Worm (Caenorhabditis elegans): ENCODE results near the gene srbc-12.

Gene srbc-12

ce11 chrV:849512-849911 is at the start of gene srbc-12:
srbc-12 (plus strand) TSS chrV:849812.
- no peak for TF ChIP-seq pes-1 (GFP tag; IDR thresholded peaks at IDR 0.05)
- TF ChIP-seq flt-1 (GFP tag; IDR thresholded peaks at IDR 0.05): no peak
- no peak for TF ChIP-seq tra-4 (tag; optimal IDR thresholded peaks at IDR 0.05)
- TF ChIP-seq hmg-4 (GFP tag; optimal IDR thresholded peaks at IDR 0.05): no peak
- TF ChIP-seq hmbx-1 (tag; optimal IDR thresholded peaks at IDR 0.05): no peak
- no peak for TF ChIP-seq scrt-1 (GFP tag; IDR thresholded peaks at IDR 0.05)

ce11 chrV:800271-800670 is 49.3 kb upstream of the srbc-12 start:
- no peak for TF ChIP-seq hmg-4 (GFP tag; optimal IDR thresholded peaks at IDR 0.05)
- TF ChIP-seq flt-1 (GFP tag; IDR thresholded peaks at IDR 0.05): no peak
- no peak for TF ChIP-seq B0310.2 (tag; optimal IDR thresholded peaks at IDR 0.05)
- TF ChIP-seq F13C5.2 (tag; optimal IDR thresholded peaks at IDR 0.05): no peak
- no peak for TF ChIP-seq ceh-13 (GFP tag; optimal IDR thresholded peaks at IDR 0.05)
- TF ChIP-seq ceh-36 (tag; optimal IDR thresholded peaks at IDR 0.05): no peak
- no peak for TF ChIP-seq pes-1 (GFP tag; IDR thresholded peaks at IDR 0.05)
- TF ChIP-seq ets-7 (tag; optimal IDR thresholded peaks at IDR 0.05): no peak
- TF ChIP-seq hnd-1 (tag; optimal IDR thresholded peaks at IDR 0.05): no peak
- no peak for TF ChIP-seq scrt-1 (GFP tag; IDR thresholded peaks at IDR 0.05)
- TF ChIP-seq tra-4 (tag; optimal IDR thresholded peaks at IDR 0.05): no peak
- no peak for TF ChIP-seq tbx-11 (GFP tag; IDR thresholded peaks at IDR 0.05)
- no peak for TF ChIP-seq tbx-37 (GFP tag; conservative IDR thresholded peaks at IDR 0.05)

ce11 chrV:801555-802060 is 48.0 kb upstream of the srbc-12 start:
- TF ChIP-seq tra-4 (tag; optimal IDR thresholded peaks at IDR 0.05) (no peak), hmg-4 (GFP tag; optimal IDR thresholded peaks at IDR 0.05) (no peak), ceh-36 (tag; optimal IDR thresholded peaks at IDR 0.05) (no peak), scrt-1 (GFP tag; IDR thresholded peaks at IDR 0.05) (no peak), F13C5.2 (tag; optimal IDR thresholded peaks at IDR 0.05) (no peak), pes-1 (GFP tag; IDR thresholded peaks at IDR 0.05) (no peak), ets-7 (tag; optimal IDR thresholded peaks at IDR 0.05) (no peak), flt-1 (GFP tag; IDR thresholded peaks at IDR 0.05) (no peak), aly-1 (tag; optimal IDR thresholded peaks at IDR 0.05) (no peak), ama-1 (optimal IDR thresholded peaks at IDR 0.05) (no peak), tbx-11 (GFP tag; IDR thresholded peaks at IDR 0.05) (no peak), ceh-13 (GFP tag; optimal IDR thresholded peaks at IDR 0.05) (no peak), sea-1 (GFP tag; conservative IDR thresholded peaks at IDR 0.05) (no peak), hnd-1 (tag; optimal IDR thresholded peaks at IDR 0.05) (no peak), B0310.2 (tag; optimal IDR thresholded peaks at IDR 0.05) (no peak)

ce11 chrV:802726-803125 is 46.9 kb upstream of the srbc-12 start:
- no peak for TF ChIP-seq hmbx-1 (tag; optimal IDR thresholded peaks at IDR 0.05)
- no peak for TF ChIP-seq tra-4 (tag; optimal IDR thresholded peaks at IDR 0.05)
- no peak for TF ChIP-seq F13C5.2 (tag; optimal IDR thresholded peaks at IDR 0.05)
- TF ChIP-seq B0310.2 (tag; optimal IDR thresholded peaks at IDR 0.05): no peak
- no peak for TF ChIP-seq ets-7 (tag; optimal IDR thresholded peaks at IDR 0.05)
- TF ChIP-seq hmg-4 (GFP tag; optimal IDR thresholded peaks at IDR 0.05): no peak
- TF ChIP-seq sea-1 (GFP tag; conservative IDR thresholded peaks at IDR 0.05): no peak
- no peak for TF ChIP-seq hnd-1 (tag; optimal IDR thresholded peaks at IDR 0.05)
- TF ChIP-seq flt-1 (GFP tag; IDR thresholded peaks at IDR 0.05): no peak
- no peak for TF ChIP-seq tbx-11 (GFP tag; IDR thresholded peaks at IDR 0.05)
- TF ChIP-seq ceh-13 (GFP tag; optimal IDR thresholded peaks at IDR 0.05): no peak

ce11 chrV:803472-803871 is 46.1 kb upstream of the srbc-12 start:
- no peak for TF ChIP-seq ama-1 (optimal IDR thresholded peaks at IDR 0.05)

- TF ChIP-seq pes-1 (GFP tag; IDR thresholded peaks at IDR 0.05) (no peak), tbx-37 (GFP tag; conservative IDR thresholded peaks at IDR 0.05) (no peak), sea-1 (GFP tag; conservative IDR thresholded peaks at IDR 0.05) (no peak), scrt-1 (GFP tag; IDR thresholded peaks at IDR 0.05) (no peak), F13C5.2 (tag; optimal IDR thresholded peaks at IDR 0.05) (no peak), ets-7 (tag; optimal IDR thresholded peaks at IDR 0.05) (no peak), ceh-13 (GFP tag; optimal IDR thresholded peaks at IDR 0.05) (no peak), hmbx-1 (tag; optimal IDR thresholded peaks at IDR 0.05) (no peak), B0310.2 (tag; optimal IDR thresholded peaks at IDR 0.05) (no peak), hmg-4 (GFP tag; optimal IDR thresholded peaks at IDR 0.05) (no peak), tra-4 (tag; optimal IDR thresholded peaks at IDR 0.05) (no peak), aly-1 (tag; optimal IDR thresholded peaks at IDR 0.05) (no peak), flt-1 (GFP tag; IDR thresholded peaks at IDR 0.05) (no peak), tbx-11 (GFP tag; IDR thresholded peaks at IDR 0.05) (no peak), hnd-1 (tag; optimal IDR thresholded peaks at IDR 0.05) (no peak), ceh-36 (tag; optimal IDR thresholded peaks at IDR 0.05) (no peak), ama-1 (optimal IDR thresholded peaks at IDR 0.05) (no peak)
These were observed 45.1 kb upstream of the srbc-12 start, which contains the start of gene nhr-270 for ce11 chrV:804485-804884. nhr-270 (minus strand) TSS chrV:804741.

ce11 chrV:808260-808659 is 41.4 kb upstream of the srbc-12 start:
- TF ChIP-seq aly-1 (tag; optimal IDR thresholded peaks at IDR 0.05) (no peak), tbx-11 (GFP tag; IDR thresholded peaks at IDR 0.05) (no peak)

- TF ChIP-seq flt-1 (GFP tag; IDR thresholded peaks at IDR 0.05): no peak
- TF ChIP-seq B0310.2 (tag; optimal IDR thresholded peaks at IDR 0.05): no peak
- TF ChIP-seq hmbx-1 (tag; optimal IDR thresholded peaks at IDR 0.05): no peak
- no peak for TF ChIP-seq ceh-36 (tag; optimal IDR thresholded peaks at IDR 0.05)
- TF ChIP-seq pes-1 (GFP tag; IDR thresholded peaks at IDR 0.05): no peak
- TF ChIP-seq ets-7 (tag; optimal IDR thresholded peaks at IDR 0.05): no peak
- no peak for TF ChIP-seq aly-1 (tag; optimal IDR thresholded peaks at IDR 0.05)
- no peak for TF ChIP-seq tbx-37 (GFP tag; conservative IDR thresholded peaks at IDR 0.05)
- no peak for TF ChIP-seq scrt-1 (GFP tag; IDR thresholded peaks at IDR 0.05)
- no peak for TF ChIP-seq hmg-4 (GFP tag; optimal IDR thresholded peaks at IDR 0.05)
- TF ChIP-seq F13C5.2 (tag; optimal IDR thresholded peaks at IDR 0.05): no peak
- TF ChIP-seq ama-1 (optimal IDR thresholded peaks at IDR 0.05): no peak
These were observed 39.2 kb upstream of the srbc-12 start, which contains the start of gene R13D11.4 for ce11 chrV:810281-810862. R13D11.4 (plus strand) TSS chrV:810812.

Data from whole organism, early embryonic.